Worm (Caenorhabditis elegans): ENCODE measurements around the gene fbxa-160.

fbxa-160 gene

ce11 chrII:1621180-1621579, 3.3 kb downstream of the fbxa-160 start, which contains the start of gene fbxa-158:
Gene fbxa-158, minus strand, starts transcription at chrII:1621280.
- TF ChIP-seq tbx-11 (GFP tag; IDR thresholded peaks at IDR 0.05), result no peak
- no peak for TF ChIP-seq ceh-36 (tag; optimal IDR thresholded peaks at IDR 0.05)

DNA sequence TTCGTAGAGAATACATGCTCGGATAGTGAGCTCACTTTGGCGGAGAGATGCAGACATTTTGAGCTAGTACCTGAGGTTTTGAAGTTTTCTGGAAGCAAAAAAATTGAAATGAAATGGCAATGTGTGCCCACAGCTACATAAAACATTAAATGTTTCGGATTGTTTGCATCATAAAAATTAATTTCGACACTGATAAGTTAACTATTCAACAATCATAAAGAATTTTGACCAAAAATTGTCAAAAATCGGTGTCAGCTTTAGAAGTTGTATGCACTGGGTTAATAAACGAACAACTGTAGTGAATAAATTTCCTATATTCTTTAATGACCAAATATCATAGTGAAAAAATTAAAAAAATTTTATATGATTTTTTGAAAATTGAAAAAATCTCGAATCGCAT, 5.5 kb downstream of the fbxa-160 start, which contains the start of gene fbxa-166:
fbxa-166 (minus strand) TSS at position 101 of the 400 bp plus-strand sequence.
- TF ChIP-seq flt-1 (GFP tag; IDR thresholded peaks at IDR 0.05) (no peak), hnd-1 (tag; optimal IDR thresholded peaks at IDR 0.05) (no peak), tra-4 (tag; optimal IDR thresholded peaks at IDR 0.05) (no peak), F13C5.2 (tag; optimal IDR thresholded peaks at IDR 0.05) (no peak), ceh-13 (GFP tag; optimal IDR thresholded peaks at IDR 0.05) (no peak), scrt-1 (GFP tag; IDR thresholded peaks at IDR 0.05) (no peak), sea-1 (GFP tag; conservative IDR thresholded peaks at IDR 0.05) (no peak)

DNA sequence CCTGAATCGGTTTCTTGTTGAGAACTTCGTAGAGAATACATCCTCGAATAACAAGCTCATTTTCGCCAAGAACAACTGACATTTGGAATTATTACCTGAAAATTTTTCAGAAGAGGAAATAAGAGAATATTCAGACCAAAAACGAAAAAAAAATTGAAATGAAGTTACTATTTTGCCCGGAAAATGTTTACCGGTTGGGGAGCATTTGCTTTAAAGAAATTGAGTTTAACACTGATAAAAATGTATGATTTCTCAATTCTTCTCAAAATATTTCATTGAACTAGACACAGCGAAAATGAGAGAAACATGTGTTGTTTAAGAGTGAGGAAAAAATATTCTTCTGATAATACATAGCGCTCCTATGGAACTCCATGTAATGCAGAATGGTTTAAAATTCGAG, 8.1 kb downstream of the fbxa-160 start, which contains the start of gene fbxa-165:
fbxa-165 (minus strand) TSS at position 101 of the 400 bp plus-strand sequence.
- no peak for TF ChIP-seq aly-1 (tag; optimal IDR thresholded peaks at IDR 0.05)
- no peak for TF ChIP-seq tbx-37 (GFP tag; conservative IDR thresholded peaks at IDR 0.05)
- no peak for TF ChIP-seq tbx-11 (GFP tag; IDR thresholded peaks at IDR 0.05)
- no peak for TF ChIP-seq sea-1 (GFP tag; conservative IDR thresholded peaks at IDR 0.05)
- no peak for TF ChIP-seq scrt-1 (GFP tag; IDR thresholded peaks at IDR 0.05)
- TF ChIP-seq ceh-36 (tag; optimal IDR thresholded peaks at IDR 0.05), result no peak
- TF ChIP-seq ama-1 (optimal IDR thresholded peaks at IDR 0.05), result no peak
- no peak for TF ChIP-seq pes-1 (GFP tag; IDR thresholded peaks at IDR 0.05)
- no peak for TF ChIP-seq hnd-1 (tag; optimal IDR thresholded peaks at IDR 0.05)
- no peak for TF ChIP-seq hmg-4 (GFP tag; optimal IDR thresholded peaks at IDR 0.05)
- no peak for TF ChIP-seq B0310.2 (tag; optimal IDR thresholded peaks at IDR 0.05)
- no peak for TF ChIP-seq ceh-13 (GFP tag; optimal IDR thresholded peaks at IDR 0.05)
- TF ChIP-seq F13C5.2 (tag; optimal IDR thresholded peaks at IDR 0.05), result no peak
- TF ChIP-seq tra-4 (tag; optimal IDR thresholded peaks at IDR 0.05), result no peak
- TF ChIP-seq ets-7 (tag; optimal IDR thresholded peaks at IDR 0.05), result no peak
- TF ChIP-seq hmbx-1 (tag; optimal IDR thresholded peaks at IDR 0.05), result no peak
- TF ChIP-seq flt-1 (GFP tag; IDR thresholded peaks at IDR 0.05), result no peak

ce11 chrII:1613972-1614371, 10.5 kb downstream of the fbxa-160 start, which contains the start of gene fbxa-164:
Gene fbxa-164, minus strand, starts transcription at chrII:1614072.
- TF ChIP-seq pes-1 (GFP tag; IDR thresholded peaks at IDR 0.05) (no peak), tra-4 (tag; optimal IDR thresholded peaks at IDR 0.05) (no peak), ama-1 (optimal IDR thresholded peaks at IDR 0.05) (no peak), tbx-11 (GFP tag; IDR thresholded peaks at IDR 0.05) (no peak), flt-1 (GFP tag; IDR thresholded peaks at IDR 0.05) (no peak), tbx-37 (GFP tag; conservative IDR thresholded peaks at IDR 0.05) (no peak)

ce11 chrII:1610630-1611029, 13.8 kb downstream of the fbxa-160 start, which contains the start of gene fbxa-163:
Gene fbxa-163, minus strand, starts transcription at chrII:1610730.
- TF ChIP-seq hnd-1 (tag; optimal IDR thresholded peaks at IDR 0.05) (no peak), pes-1 (GFP tag; IDR thresholded peaks at IDR 0.05) (no peak), ets-7 (tag; optimal IDR thresholded peaks at IDR 0.05) (no peak), ama-1 (optimal IDR thresholded peaks at IDR 0.05) (no peak), ceh-13 (GFP tag; optimal IDR thresholded peaks at IDR 0.05) (no peak), tbx-37 (GFP tag; conservative IDR thresholded peaks at IDR 0.05) (no peak), tra-4 (tag; optimal IDR thresholded peaks at IDR 0.05) (no peak), F13C5.2 (tag; optimal IDR thresholded peaks at IDR 0.05) (no peak)

DNA sequence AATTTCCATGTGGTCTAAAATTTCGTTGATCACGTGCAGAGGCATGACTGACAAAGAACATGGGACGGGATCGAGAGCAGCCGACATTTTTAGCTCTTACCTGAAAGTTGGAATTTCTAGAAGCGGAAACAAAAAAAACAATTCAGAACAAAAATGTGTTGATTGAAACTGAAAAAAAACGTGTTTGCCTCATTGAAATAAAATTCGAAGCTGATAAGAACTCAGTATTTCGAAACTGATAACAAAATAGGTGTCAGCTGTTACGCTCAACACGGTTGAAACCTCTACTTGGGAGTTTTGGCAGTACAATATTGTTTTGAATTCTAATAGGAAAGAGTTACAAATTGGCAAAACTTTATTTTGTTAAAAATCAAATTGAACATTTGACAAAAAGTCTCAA, 15.6 kb downstream of the fbxa-160 start:
- TF ChIP-seq hnd-1 (tag; optimal IDR thresholded peaks at IDR 0.05) (no peak), aly-1 (tag; optimal IDR thresholded peaks at IDR 0.05) (no peak), hmbx-1 (tag; optimal IDR thresholded peaks at IDR 0.05) (no peak), B0310.2 (tag; optimal IDR thresholded peaks at IDR 0.05) (no peak), scrt-1 (GFP tag; IDR thresholded peaks at IDR 0.05) (no peak), hmg-4 (GFP tag; optimal IDR thresholded peaks at IDR 0.05) (no peak), pes-1 (GFP tag; IDR thresholded peaks at IDR 0.05) (no peak), ceh-36 (tag; optimal IDR thresholded peaks at IDR 0.05) (no peak), flt-1 (GFP tag; IDR thresholded peaks at IDR 0.05) (no peak), tbx-11 (GFP tag; IDR thresholded peaks at IDR 0.05) (no peak), tra-4 (tag; optimal IDR thresholded peaks at IDR 0.05) (no peak)

DNA sequence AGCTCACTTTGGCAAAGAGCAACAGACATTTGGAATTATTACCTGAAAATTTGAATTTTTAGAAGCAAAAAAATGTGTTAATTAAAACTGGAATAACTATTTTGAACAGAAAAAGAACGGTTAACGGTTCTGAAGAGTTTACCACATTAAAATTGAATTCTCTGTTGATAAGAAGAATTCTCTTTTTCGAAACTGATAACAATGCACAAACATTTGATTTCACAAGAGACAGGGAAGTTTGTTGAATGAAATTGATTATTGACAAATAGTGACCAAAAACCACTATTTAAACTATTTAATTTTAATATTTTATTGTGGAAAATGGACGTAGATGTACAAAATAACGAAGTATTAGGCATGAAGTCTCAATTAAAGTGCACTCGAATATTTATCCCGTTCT, 16.9 kb downstream of the fbxa-160 start:
- no peak for TF ChIP-seq tbx-37 (GFP tag; conservative IDR thresholded peaks at IDR 0.05)
- no peak for TF ChIP-seq F13C5.2 (tag; optimal IDR thresholded peaks at IDR 0.05)
- TF ChIP-seq pes-1 (GFP tag; IDR thresholded peaks at IDR 0.05), result no peak
- no peak for TF ChIP-seq ceh-13 (GFP tag; optimal IDR thresholded peaks at IDR 0.05)
- no peak for TF ChIP-seq tbx-11 (GFP tag; IDR thresholded peaks at IDR 0.05)
- no peak for TF ChIP-seq aly-1 (tag; optimal IDR thresholded peaks at IDR 0.05)

DNA sequence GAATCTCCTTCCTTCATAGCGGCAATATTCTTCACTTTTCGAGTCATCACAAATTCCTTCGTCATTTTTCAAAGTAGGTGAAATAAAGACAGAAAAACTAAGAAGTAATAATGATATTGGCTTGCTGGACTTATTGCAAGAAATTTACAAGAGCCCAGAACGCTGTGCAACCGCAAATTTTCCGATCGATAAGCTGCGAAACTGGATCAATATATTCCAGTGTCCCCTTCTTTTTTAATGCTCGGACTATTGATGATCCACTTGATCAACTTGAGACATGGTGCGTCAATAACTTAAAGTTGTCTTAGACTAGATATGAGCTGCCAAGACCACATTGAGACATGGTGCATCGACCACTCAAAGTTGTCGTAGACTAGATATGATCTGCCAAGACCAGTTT, 18.4 kb downstream of the fbxa-160 start, which contains the start of gene bath-33:
bath-33 (minus strand) TSS at position 101 of the 400 bp plus-strand sequence.
- TF ChIP-seq sea-1 (GFP tag; conservative IDR thresholded peaks at IDR 0.05), result no peak
- TF ChIP-seq hnd-1 (tag; optimal IDR thresholded peaks at IDR 0.05), result no peak
- TF ChIP-seq flt-1 (GFP tag; IDR thresholded peaks at IDR 0.05), result no peak
- TF ChIP-seq aly-1 (tag; optimal IDR thresholded peaks at IDR 0.05), result no peak
- no peak for TF ChIP-seq pes-1 (GFP tag; IDR thresholded peaks at IDR 0.05)
- TF ChIP-seq tbx-11 (GFP tag; IDR thresholded peaks at IDR 0.05), result no peak
- TF ChIP-seq scrt-1 (GFP tag; IDR thresholded peaks at IDR 0.05), result no peak
- no peak for TF ChIP-seq F13C5.2 (tag; optimal IDR thresholded peaks at IDR 0.05)
- no peak for TF ChIP-seq hmg-4 (GFP tag; optimal IDR thresholded peaks at IDR 0.05)
- no peak for TF ChIP-seq ama-1 (optimal IDR thresholded peaks at IDR 0.05)
- TF ChIP-seq ceh-13 (GFP tag; optimal IDR thresholded peaks at IDR 0.05), result no peak
- TF ChIP-seq ceh-36 (tag; optimal IDR thresholded peaks at IDR 0.05), result no peak
